Fruit fly (Drosophila melanogaster) whole organism, embryonic: ENCODE measurements around the gene sun.
A peak's percentile ranks its signal among the peaks of the same experiment; 100 is the strongest.

Experiments used
- B-H1 ChIP-seq: fragments of 200-800 bp; sonication (Bioruptor generic); IDR thresholded peaks from 3 replicates; pipeline ENCODE4 v1.3.6; 2022; ENCODE audit warnings: missing biosample characterization, missing genetic modification characterization
- CG10274 ChIP-seq: fragments of 200-800 bp; sonication (Bioruptor generic); optimal IDR thresholded peaks from 3 replicates; lab custom pipeline; 2017; ENCODE audit warnings: missing biosample characterization, mild to moderate bottlenecking, missing genetic modification characterization
- CG10543 ChIP-seq: fragments of 200-800 bp; sonication (Bioruptor generic); optimal IDR thresholded peaks from 3 replicates; lab custom pipeline; 2017; ENCODE audit warnings: missing biosample characterization, mild to moderate bottlenecking, missing genetic modification characterization, moderate library complexity
- CG10959 ChIP-seq: fragments of 200-800 bp; sonication (Bioruptor generic); IDR thresholded peaks from 2 replicates; pipeline ENCODE4 v1.3.6; 2022; ENCODE audit warnings: missing biosample characterization, missing genetic modification characterization
- CG11398 ChIP-seq: fragments of 200-800 bp; sonication (Bioruptor generic); optimal IDR thresholded peaks from 2 replicates; lab custom pipeline; 2016; ENCODE audit warnings: missing biosample characterization, missing genetic modification characterization
- CG12391 ChIP-seq: fragments of 200-800 bp; sonication (Bioruptor generic); optimal IDR thresholded peaks from 3 replicates; lab custom pipeline; 2018; ENCODE audit warnings: missing biosample characterization, mild to moderate bottlenecking, missing genetic modification characterization, moderate library complexity
- CG12744 ChIP-seq: fragments of 200-800 bp; sonication (Bioruptor generic); optimal IDR thresholded peaks from 2 replicates; lab custom pipeline; 2016; ENCODE audit warnings: missing biosample characterization, missing genetic modification characterization
- CG15479 ChIP-seq: fragments of 200-800 bp; sonication (Bioruptor generic); optimal IDR thresholded peaks from 3 replicates; lab custom pipeline; 2019; ENCODE audit warnings: missing biosample characterization, mild to moderate bottlenecking, missing genetic modification characterization, moderate library complexity
- CG16863 ChIP-seq: fragments of 200-800 bp; sonication (Bioruptor generic); optimal IDR thresholded peaks from 3 replicates; lab custom pipeline; 2016; ENCODE audit warnings: missing biosample characterization, missing genetic modification characterization
- CG17568 ChIP-seq: fragments of 200-800 bp; sonication (Bioruptor generic); optimal IDR thresholded peaks from 2 replicates; lab custom pipeline; 2018; ENCODE audit warnings: missing biosample characterization, mild to moderate bottlenecking, missing genetic modification characterization, moderate library complexity
- CG31224 ChIP-seq: fragments of 200-800 bp; sonication (Bioruptor generic); IDR thresholded peaks from 2 replicates; pipeline ENCODE4 v1.3.6; 2022; ENCODE audit warnings: missing biosample characterization, missing genetic modification characterization
- CG4617 ChIP-seq: fragments of 200-800 bp; sonication (Bioruptor generic); optimal IDR thresholded peaks from 3 replicates; lab custom pipeline; 2016; ENCODE audit warnings: missing biosample characterization, missing genetic modification characterization, borderline replicate concordance
- CG4707 ChIP-seq: fragments of 200-800 bp; sonication (Bioruptor generic); optimal IDR thresholded peaks from 2 replicates; lab custom pipeline; 2018; ENCODE audit warnings: missing biosample characterization, mild to moderate bottlenecking, missing genetic modification characterization, moderate library complexity
- CG5953 ChIP-seq: fragments of 200-800 bp; sonication (Bioruptor generic); IDR thresholded peaks from 2 replicates; pipeline ENCODE4 v1.3.6; 2022; ENCODE audit warnings: missing biosample characterization, missing genetic modification characterization
- CG6654 ChIP-seq: fragments of 200-800 bp; sonication (Bioruptor generic); optimal IDR thresholded peaks from 2 replicates; lab custom pipeline; 2017; ENCODE audit warnings: missing biosample characterization, mild to moderate bottlenecking, missing genetic modification characterization
- CG7271 ChIP-seq: fragments of 200-800 bp; sonication (Bioruptor generic); optimal IDR thresholded peaks from 2 replicates; lab custom pipeline; 2018; ENCODE audit warnings: missing biosample characterization, mild to moderate bottlenecking, missing genetic modification characterization, moderate library complexity
- CG7963 ChIP-seq: fragments of 200-800 bp; sonication (Bioruptor generic); IDR thresholded peaks from 3 replicates; pipeline ENCODE4 v1.3.6; 2022; ENCODE audit warnings: missing biosample characterization, missing genetic modification characterization; ENCODE audit not compliant: partially characterized antibody
- Dip2 ChIP-seq: fragments of 200-800 bp; sonication (Bioruptor generic); IDR thresholded peaks from 2 replicates; pipeline ENCODE4 v1.3.6; 2022; ENCODE audit warnings: missing biosample characterization, missing genetic modification characterization
- Doc3 ChIP-seq: fragments of 200-800 bp; sonication (Bioruptor generic); IDR thresholded peaks from 3 replicates; pipeline ENCODE4 v1.3.6; 2022; ENCODE audit warnings: missing biosample characterization, missing genetic modification characterization; ENCODE audit not compliant: partially characterized antibody
- Drgx ChIP-seq: fragments of 200-800 bp; sonication (Bioruptor generic); IDR thresholded peaks from 2 replicates; pipeline ENCODE4 v1.3.6; 2022; ENCODE audit warnings: missing biosample characterization, missing genetic modification characterization
- Gsc ChIP-seq: fragments of 200-800 bp; sonication (Bioruptor generic); IDR thresholded peaks from 2 replicates; pipeline ENCODE4 v1.3.6; 2022; ENCODE audit warnings: missing biosample characterization, missing genetic modification characterization
- H2.0 ChIP-seq: fragments of 200-800 bp; sonication (Bioruptor generic); IDR thresholded peaks from 2 replicates; pipeline ENCODE4 v1.3.6; 2022; ENCODE audit warnings: missing biosample characterization, missing genetic modification characterization
- HmgD ChIP-seq: fragments of 200-800 bp; sonication (Bioruptor generic); optimal IDR thresholded peaks from 3 replicates; lab custom pipeline; 2016; ENCODE audit warnings: missing biosample characterization, missing genetic modification characterization
- Hr39 ChIP-seq: fragments of >200 bp; optimal IDR thresholded peaks from 2 replicates; lab custom pipeline; 2017
- Max ChIP-seq: fragments of 200-800 bp; sonication (Bioruptor generic); optimal IDR thresholded peaks from 2 replicates; lab custom pipeline; 2016; ENCODE audit warnings: missing biosample characterization, mild to moderate bottlenecking, missing genetic modification characterization
- NC2β ChIP-seq: fragments of 200-800 bp; sonication (Bioruptor generic); optimal IDR thresholded peaks from 2 replicates; lab custom pipeline; 2016; ENCODE audit warnings: missing biosample characterization, missing genetic modification characterization
- Oaz ChIP-seq: fragments of 200-800 bp; sonication (Bioruptor generic); IDR thresholded peaks from 2 replicates; pipeline ENCODE4 v1.3.6; 2022; ENCODE audit warnings: missing biosample characterization, missing genetic modification characterization
- Ssrp ChIP-seq: fragments of 200-800 bp; sonication (Bioruptor generic); optimal IDR thresholded peaks from 2 replicates; lab custom pipeline; 2018; ENCODE audit warnings: missing biosample characterization, mild to moderate bottlenecking, missing genetic modification characterization, moderate library complexity
- Trl ChIP-seq, 3 experiments: fragments of >200 bp in 2 of 3; fragments of 200-800 bp in 1 of 3; sonication (Bioruptor generic) in 1 of 3; optimal IDR thresholded peaks; 2 replicates in 1 of 3; 3 replicates in 2 of 3; lab custom pipeline; 2016 to 2017; ENCODE audit warnings: missing biosample characterization in 1 of 3, missing genetic modification characterization in 1 of 3
- Vsx1 ChIP-seq: fragments of 200-800 bp; sonication (Bioruptor generic); optimal IDR thresholded peaks from 2 replicates; lab custom pipeline; 2017; ENCODE audit warnings: missing biosample characterization, mild to moderate bottlenecking, missing genetic modification characterization, missing genetic modification reagents
- Xrp1 ChIP-seq: fragments of 200-800 bp; sonication (Bioruptor generic); IDR thresholded peaks from 2 replicates; pipeline ENCODE4 v1.3.6; 2022; ENCODE audit warnings: missing biosample characterization, missing genetic modification characterization
- ash1 ChIP-seq: fragments of 200-800 bp; sonication (Bioruptor generic); optimal IDR thresholded peaks from 2 replicates; lab custom pipeline; 2018; ENCODE audit warnings: missing biosample characterization, mild to moderate bottlenecking, missing genetic modification characterization
- bsh ChIP-seq, 2 experiments: fragments of 200-800 bp; sonication (Bioruptor generic); optimal IDR thresholded peaks; 2 replicates each; lab custom pipeline; 2017 to 2018; ENCODE audit warnings: mild to moderate bottlenecking in 2 of 2, missing biosample characterization in 2 of 2, missing genetic modification characterization in 2 of 2, moderate library complexity in 1 of 2
- btn ChIP-seq: fragments of 200-800 bp; sonication (Bioruptor generic); optimal IDR thresholded peaks from 2 replicates; lab custom pipeline; 2016; ENCODE audit warnings: missing biosample characterization, missing genetic modification characterization
- chn ChIP-seq: fragments of 200-800 bp; sonication (Bioruptor generic); optimal IDR thresholded peaks from 2 replicates; lab custom pipeline; 2016; ENCODE audit warnings: missing biosample characterization, missing genetic modification characterization
- dimm ChIP-seq: fragments of 200-800 bp; sonication (Bioruptor generic); IDR thresholded peaks from 2 replicates; pipeline ENCODE4 v1.3.6; 2022; ENCODE audit warnings: missing biosample characterization, missing genetic modification characterization
- emc ChIP-seq: fragments of 200-800 bp; sonication (Bioruptor generic); optimal IDR thresholded peaks from 2 replicates; lab custom pipeline; 2016; ENCODE audit warnings: missing biosample characterization, missing genetic modification characterization
- fd102C ChIP-seq: fragments of 200-800 bp; sonication (Bioruptor generic); optimal IDR thresholded peaks from 2 replicates; lab custom pipeline; 2018; ENCODE audit warnings: missing biosample characterization, mild to moderate bottlenecking, missing genetic modification characterization, moderate library complexity
- fd64A ChIP-seq: fragments of 200-800 bp; sonication (Bioruptor generic); optimal IDR thresholded peaks from 3 replicates; lab custom pipeline; 2018; ENCODE audit warnings: missing biosample characterization, mild to moderate bottlenecking, missing genetic modification characterization
- grau ChIP-seq: fragments of 200-800 bp; optimal IDR thresholded peaks from 3 replicates; lab custom pipeline; 2019; ENCODE audit warnings: missing biosample characterization, mild to moderate bottlenecking, missing genetic modification characterization, moderate library complexity
- hth ChIP-seq: fragments of >200 bp; optimal IDR thresholded peaks from 2 replicates; lab custom pipeline; 2017; ENCODE audit warnings: inconsistent platforms
- nerfin-2 ChIP-seq: fragments of 200-800 bp; sonication (Bioruptor generic); IDR thresholded peaks from 2 replicates; pipeline ENCODE4 v1.3.6; 2022; ENCODE audit warnings: missing biosample characterization, missing genetic modification characterization; ENCODE audit not compliant: partially characterized antibody
- onecut ChIP-seq: fragments of 200-800 bp; sonication (Bioruptor generic); IDR thresholded peaks from 2 replicates; pipeline ENCODE4 v1.3.6; 2022; ENCODE audit warnings: missing biosample characterization, missing genetic modification characterization
- repo ChIP-seq: fragments of 200-800 bp; sonication (Bioruptor generic); optimal IDR thresholded peaks from 2 replicates; lab custom pipeline; 2016; ENCODE audit warnings: missing biosample characterization, missing genetic modification characterization
- row ChIP-seq: fragments of 200-800 bp; sonication (Bioruptor generic); IDR thresholded peaks from 3 replicates; pipeline ENCODE4 v1.3.6; 2022; ENCODE audit warnings: missing biosample characterization, missing genetic modification characterization
- salm ChIP-seq: fragments of 200-800 bp; sonication (Bioruptor generic); optimal IDR thresholded peaks from 2 replicates; lab custom pipeline; 2018; ENCODE audit warnings: missing biosample characterization, mild to moderate bottlenecking, missing genetic modification characterization
- seq ChIP-seq: fragments of 200-800 bp; sonication (Bioruptor generic); IDR thresholded peaks from 2 replicates; pipeline ENCODE4 v1.3.6; 2022; ENCODE audit warnings: missing biosample characterization, missing genetic modification characterization
- slbo ChIP-seq: fragments of 200-800 bp; sonication (Bioruptor generic); IDR thresholded peaks from 2 replicates; pipeline ENCODE4 v1.3.6; 2022; ENCODE audit warnings: missing biosample characterization, missing genetic modification characterization
- tup ChIP-seq: fragments of 200-800 bp; sonication (Bioruptor generic); optimal IDR thresholded peaks from 2 replicates; lab custom pipeline; 2016; ENCODE audit warnings: missing biosample characterization, mild to moderate bottlenecking, missing genetic modification characterization, moderate library complexity
- zen ChIP-seq: fragments of 200-800 bp; sonication (Bioruptor generic); optimal IDR thresholded peaks from 3 replicates; lab custom pipeline; 2018; ENCODE audit warnings: missing biosample characterization, mild to moderate bottlenecking, missing genetic modification characterization, moderate library complexity

Gene sun

dm6 chrX:15891606-15892345, 42.7 kb upstream of the sun start, which contains the start of gene shi (continued):
- no peak for TF ChIP-seq dimm (GFP tag; lab: Robert Waterston, UW)
- TF ChIP-seq CG10274: no peak
- no peak for TF ChIP-seq hth (lab: Kevin White, UChicago)
- TF ChIP-seq Ssrp (tag; lab: Kevin White, UChicago): no peak
- no peak for TF ChIP-seq fd102C (GFP tag; lab: Kevin White, UChicago)
- no peak for TF ChIP-seq Dip2 (GFP tag; lab: Robert Waterston, UW)
- TF ChIP-seq Drgx: no peak
- TF ChIP-seq Doc3 (GFP tag; lab: Robert Waterston, UW): peak; percentile 91
- TF ChIP-seq HmgD (GFP tag; lab: Kevin White, UChicago): peak; percentile 43
- TF ChIP-seq CG12744 (GFP tag; lab: Kevin White, UChicago): no peak
- TF ChIP-seq onecut (GFP tag; lab: Robert Waterston, UW): peak; percentile 22
- TF ChIP-seq CG7271 (tag; lab: Kevin White, UChicago): no peak
- no peak for TF ChIP-seq CG5953 (GFP tag; lab: Robert Waterston, UW)
- TF ChIP-seq CG4707: no peak
- TF ChIP-seq B-H1 (GFP tag; lab: Robert Waterston, UW): no peak
- no peak for TF ChIP-seq fd64A (GFP tag; lab: Kevin White, UChicago)
- TF ChIP-seq Gsc (GFP tag; lab: Robert Waterston, UW): no peak
- peak; percentile 20 for TF ChIP-seq Vsx1 (GFP tag; lab: Kevin White, UChicago)
- TF ChIP-seq NC2β (GFP tag; lab: Kevin White, UChicago): no peak
- no peak for TF ChIP-seq Hr39 (lab: Kevin White, UChicago)
- no peak for TF ChIP-seq ash1 (GFP tag; lab: Kevin White, UChicago)
- TF ChIP-seq repo: no peak
- TF ChIP-seq CG4617 (GFP tag; lab: Kevin White, UChicago): peak; percentile 3
- TF ChIP-seq CG7963 (GFP tag; lab: Robert Waterston, UW): peak; percentile 98
- TF ChIP-seq bsh (GFP tag; optimal IDR thresholded peaks at IDR 0.05; lab: Kevin White, UChicago): no peak
- no peak for TF ChIP-seq H2.0
- TF ChIP-seq CG15479: no peak
- no peak for TF ChIP-seq Xrp1 (GFP tag; lab: Robert Waterston, UW)
- TF ChIP-seq row (GFP tag; lab: Robert Waterston, UW): peak; percentile 67
- peak; percentile 99 for TF ChIP-seq nerfin-2 (GFP tag; lab: Robert Waterston, UW)
- no peak for TF ChIP-seq grau
- no peak for TF ChIP-seq Oaz (GFP tag; lab: Robert Waterston, UW)
- no peak for TF ChIP-seq seq (GFP tag; lab: Robert Waterston, UW)
- TF ChIP-seq CG6654 (GFP tag; lab: Kevin White, UChicago): no peak
- TF ChIP-seq Trl (optimal IDR thresholded peaks at IDR 0.05; lab: Kevin White, UChicago): no peak
- TF ChIP-seq Trl (GFP tag; optimal IDR thresholded peaks at IDR 0.05; lab: Kevin White, UChicago): no peak
- no peak for TF ChIP-seq emc (GFP tag; lab: Kevin White, UChicago)
- TF ChIP-seq tup (GFP tag; lab: Kevin White, UChicago): no peak
- no peak for TF ChIP-seq chn (GFP tag; lab: Kevin White, UChicago)
- TF ChIP-seq CG12391 (tag; lab: Kevin White, UChicago): peak; percentile 50
- no peak for TF ChIP-seq CG16863 (GFP tag; lab: Kevin White, UChicago)
- TF ChIP-seq salm: no peak
- no peak for TF ChIP-seq btn
- peak; percentile 29; the same call in 1 of the 2 replicates for TF ChIP-seq slbo (GFP tag; lab: Robert Waterston, UW)
- TF ChIP-seq CG10543: peak; percentile 10
- TF ChIP-seq CG11398 (GFP tag; lab: Kevin White, UChicago): no peak
- TF ChIP-seq Max (GFP tag; lab: Kevin White, UChicago): no peak
- peak; percentile 46 for TF ChIP-seq zen (tag; lab: Kevin White, UChicago)
- TF ChIP-seq CG10959 (GFP tag; lab: Robert Waterston, UW): no peak
- TF ChIP-seq CG17568 (GFP tag; lab: Kevin White, UChicago): no peak
- no peak for TF ChIP-seq CG31224 (GFP tag; lab: Robert Waterston, UW)
